Fruit fly (Drosophila melanogaster) Kc167 (cell line): ENCODE data around the gene Lsd-1.

Experiments used
- Myc ChIP-seq: fragments of >200 bp; optimal IDR thresholded peaks from 2 replicates; lab custom pipeline; 2017; ENCODE audit warnings: missing external identifiers
- Sin3A ChIP-seq: fragments of >200 bp; optimal IDR thresholded peaks from 2 replicates; lab custom pipeline; 2018; ENCODE audit warnings: missing external identifiers
- h ChIP-seq: fragments of >200 bp; optimal IDR thresholded peaks from 3 replicates; lab custom pipeline; 2018; ENCODE audit warnings: missing external identifiers
- insv ChIP-seq: fragments of >200 bp; optimal IDR thresholded peaks from 3 replicates; lab custom pipeline; 2018; ENCODE audit warnings: missing external identifiers
- psq ChIP-seq: fragments of >200 bp; optimal IDR thresholded peaks from 2 replicates; lab custom pipeline; 2017; ENCODE audit warnings: missing external identifiers
- ttk ChIP-seq: sonication (Bioruptor generic); optimal IDR thresholded peaks from 2 replicates; lab custom pipeline; 2017; ENCODE audit warnings: missing external identifiers

- no peak for TF ChIP-seq insv
- no peak for TF ChIP-seq psq (lab: Kevin White, UChicago)
- TF ChIP-seq Sin3A (lab: Kevin White, UChicago) = no peak
- no peak for TF ChIP-seq h
- TF ChIP-seq Myc (lab: Kevin White, UChicago) = no peak
- no peak for TF ChIP-seq ttk (lab: Kevin White, UChicago)
These were observed 17.1 kb downstream of the Lsd-1 start for dm6 chr3R:23780757-23781156.
